Worm (Caenorhabditis elegans) whole organism, L4 larva: ENCODE measurements around the gene nhr-288.

ENCODE experiments used
- Y48G9A.11 ChIP-seq: fragments of 200-800 bp; sonication (Bioruptor generic); IDR thresholded peaks from 2 replicates; pipeline ENCODE4 v1.3.6; 2022; ENCODE audit warnings: missing genetic modification reagents, missing genetic modification characterization, missing compliant biosample characterization
- ZK546.5 ChIP-seq, 2 experiments: sonication (generic microtip); optimal IDR thresholded peaks; 2 replicates each; lab custom pipeline; 2017; ENCODE audit warnings: missing biosample characterization in 2 of 2, missing genetic modification characterization in 2 of 2
- aha-1 ChIP-seq: fragments of 150-350 bp; peaks from one replicate; lab custom pipeline; 2014; ENCODE audit warnings: missing biosample characterization, missing genetic modification characterization
- ama-1 ChIP-seq: fragments of 150-350 bp; optimal IDR thresholded peaks from 2 replicates; lab custom pipeline; 2014; ENCODE audit warnings: inconsistent platforms, mixed read lengths
- arid-1 ChIP-seq: fragments of 200-800 bp; sonication (Bioruptor generic); conservative IDR thresholded peaks from 2 replicates; pipeline ENCODE4 v1.3.6; 2022; ENCODE audit warnings: missing genetic modification reagents, missing genetic modification characterization, missing compliant biosample characterization
- fkh-10 ChIP-seq: fragments of 150-350 bp; optimal IDR thresholded peaks from 2 replicates; lab custom pipeline; 2014; ENCODE audit warnings: missing biosample characterization, missing genetic modification reagents, missing genetic modification characterization
- fos-1 ChIP-seq: fragments of 150-350 bp; optimal IDR thresholded peaks from 2 replicates; lab custom pipeline; 2014; ENCODE audit warnings: missing biosample characterization, missing genetic modification characterization
- mxl-2 ChIP-seq: fragments of 200-800 bp; sonication (Bioruptor generic); conservative IDR thresholded peaks from 2 replicates; pipeline ENCODE4 v1.3.6; 2022; ENCODE audit warnings: missing genetic modification reagents, missing genetic modification characterization, missing compliant biosample characterization
- nhr-237 ChIP-seq: sonication (generic microtip); optimal IDR thresholded peaks from 2 replicates; lab custom pipeline; 2017; ENCODE audit warnings: missing biosample characterization, missing genetic modification characterization
- nhr-28 ChIP-seq: fragments of 150-350 bp; optimal IDR thresholded peaks from 2 replicates; lab custom pipeline; 2014; ENCODE audit warnings: missing biosample characterization, missing genetic modification characterization
- nhr-48 ChIP-seq: sonication (generic microtip); optimal IDR thresholded peaks from 2 replicates; lab custom pipeline; 2016; ENCODE audit warnings: mild to moderate bottlenecking, missing genetic modification characterization, missing compliant biosample characterization
- skn-1 ChIP-seq: fragments of 150-350 bp; optimal IDR thresholded peaks from 2 replicates; lab custom pipeline; 2014; ENCODE audit warnings: missing biosample characterization, missing genetic modification characterization
- vab-7 ChIP-seq: fragments of 200-800 bp; sonication (Bioruptor generic); IDR thresholded peaks from 2 replicates; pipeline ENCODE4 v1.3.6; 2022; ENCODE audit warnings: missing genetic modification reagents, missing genetic modification characterization, missing compliant biosample characterization
- ztf-11 ChIP-seq: fragments of 150-350 bp; optimal IDR thresholded peaks from 2 replicates; lab custom pipeline; 2014; ENCODE audit warnings: missing biosample characterization, missing genetic modification characterization

ce11 chrV:18395649-18396048, 13.2 kb upstream of the nhr-288 start, which contains the start of gene Y51A2B.9:
- TF ChIP-seq nhr-48 (no peak), ztf-11 (tag; lab: Kevin White, UChicago) (no peak), nhr-237 (tag; lab: Kevin White, UChicago) (no peak), ama-1 (no peak), aha-1 (tag; lab: Kevin White, UChicago) (no peak), Y48G9A.11 (no peak), vab-7 (no peak), skn-1 (no peak), ZK546.5 (tag; optimal IDR thresholded peaks at IDR 0.05; lab: Kevin White, UChicago) (no peak), fos-1 (tag; lab: Kevin White, UChicago) (no peak), nhr-28 (tag; lab: Kevin White, UChicago) (no peak), mxl-2 (GFP tag; lab: Robert Waterston, UW) (no peak), arid-1 (GFP tag; lab: Robert Waterston, UW) (no peak), fkh-10 (GFP tag; lab: Kevin White, UChicago) (no peak)
